Worm (Caenorhabditis elegans) whole organism, young adult: Measurements from ENCODE around the gene aptf-2.

ENCODE experiments used
- B0019.2 ChIP-seq: fragments of 200-800 bp; sonication (Bioruptor generic); conservative IDR thresholded peaks from 2 replicates; pipeline ENCODE4 v1.3.6; 2022; ENCODE audit warnings: missing genetic modification reagents, missing genetic modification characterization, missing compliant biosample characterization
- B0261.1 ChIP-seq: sonication (generic microtip); optimal IDR thresholded peaks from 2 replicates; lab custom pipeline; 2016; ENCODE audit warnings: mild to moderate bottlenecking, missing genetic modification characterization, moderate library complexity, missing compliant biosample characterization
- C06A6.2 ChIP-seq: fragments of 200-800 bp; sonication (Bioruptor generic); conservative IDR thresholded peaks from 2 replicates; pipeline ENCODE4 v1.3.6; 2022; ENCODE audit warnings: missing genetic modification characterization, missing compliant biosample characterization
- D2030.7 ChIP-seq: fragments of 200-800 bp; sonication (Bioruptor generic); IDR thresholded peaks from 2 replicates; pipeline ENCODE4 v1.3.6; 2022; ENCODE audit warnings: missing genetic modification reagents, missing genetic modification characterization, missing compliant biosample characterization
- F23B12.7 ChIP-seq: sonication (generic microtip); optimal IDR thresholded peaks from 2 replicates; lab custom pipeline; 2017; ENCODE audit warnings: missing genetic modification characterization, mild to moderate bottlenecking, missing compliant biosample characterization, antibody characterized with exemption, moderate library complexity; ENCODE audit not compliant: insufficient read depth
- F33H1.4 ChIP-seq: fragments of 200-800 bp; sonication (Bioruptor generic); IDR thresholded peaks from 2 replicates; pipeline ENCODE4 v1.3.6; 2022; ENCODE audit warnings: missing genetic modification reagents, missing genetic modification characterization, missing compliant biosample characterization
- F37B4.10 ChIP-seq: fragments of 200-800 bp; sonication (Bioruptor generic); IDR thresholded peaks from 2 replicates; pipeline ENCODE4 v1.3.6; 2022; ENCODE audit warnings: missing genetic modification characterization, missing compliant biosample characterization
- F39B2.1 ChIP-seq: fragments of 200-800 bp; sonication (Bioruptor generic); IDR thresholded peaks from 2 replicates; pipeline ENCODE4 v1.3.6; 2022; ENCODE audit warnings: missing genetic modification reagents, missing genetic modification characterization, missing compliant biosample characterization
- K11D2.4 ChIP-seq: fragments of 200-800 bp; sonication (Bioruptor generic); IDR thresholded peaks from 2 replicates; pipeline ENCODE4 v1.3.6; 2022; ENCODE audit warnings: missing genetic modification reagents, missing genetic modification characterization, missing compliant biosample characterization
- Y95B8A.8 ChIP-seq: fragments of 200-800 bp; sonication (Bioruptor generic); IDR thresholded peaks from 2 replicates; pipeline ENCODE4 v1.3.6; 2022; ENCODE audit warnings: missing genetic modification reagents, missing genetic modification characterization, missing compliant biosample characterization
- akir-1 ChIP-seq: fragments of 200-800 bp; sonication (Bioruptor generic); optimal IDR thresholded peaks from 2 replicates; lab custom pipeline; 2018; ENCODE audit warnings: mild to moderate bottlenecking, missing genetic modification characterization, moderate library complexity, missing compliant biosample characterization
- aptf-2 ChIP-seq: fragments of 200-800 bp; sonication (Bioruptor generic); conservative IDR thresholded peaks from 2 replicates; pipeline ENCODE4 v1.3.6; 2022; ENCODE audit warnings: missing genetic modification reagents, missing genetic modification characterization, missing compliant biosample characterization
- atf-7 ChIP-seq: sonication (generic microtip); optimal IDR thresholded peaks from 2 replicates; lab custom pipeline; 2017; ENCODE audit warnings: mild to moderate bottlenecking, missing genetic modification characterization, missing compliant biosample characterization
- attf-5 ChIP-seq: fragments of 200-800 bp; sonication (Bioruptor generic); optimal IDR thresholded peaks from 2 replicates; lab custom pipeline; 2018; ENCODE audit warnings: mild to moderate bottlenecking, missing genetic modification characterization, missing compliant biosample characterization
- ceh-91 ChIP-seq: fragments of 200-800 bp; sonication (Bioruptor generic); IDR thresholded peaks from 2 replicates; pipeline ENCODE4 v1.3.6; 2022; ENCODE audit warnings: missing genetic modification reagents, missing genetic modification characterization, missing compliant biosample characterization
- die-1 ChIP-seq: sonication (generic microtip); optimal IDR thresholded peaks from 2 replicates; lab custom pipeline; 2016; ENCODE audit warnings: missing genotype, mild to moderate bottlenecking, missing genetic modification characterization, missing compliant biosample characterization
- dox-1 ChIP-seq: fragments of 200-800 bp; sonication (Bioruptor generic); IDR thresholded peaks from 2 replicates; pipeline ENCODE4 v1.3.6; 2022; ENCODE audit warnings: missing genetic modification reagents, missing genetic modification characterization, missing compliant biosample characterization
- efl-1 ChIP-seq: fragments of 150-350 bp; optimal IDR thresholded peaks from 2 replicates; lab custom pipeline; 2014; ENCODE audit warnings: missing biosample characterization, missing genetic modification reagents, missing genetic modification characterization
- egl-18 ChIP-seq: fragments of 200-800 bp; sonication (Bioruptor generic); IDR thresholded peaks from 2 replicates; pipeline ENCODE4 v1.3.6; 2022; ENCODE audit warnings: missing genetic modification reagents, missing genetic modification characterization, missing compliant biosample characterization
- egl-44 ChIP-seq: fragments of 200-800 bp; sonication (Bioruptor generic); IDR thresholded peaks from 2 replicates; pipeline ENCODE4 v1.3.6; 2022; ENCODE audit warnings: missing genetic modification reagents, missing genetic modification characterization, missing compliant biosample characterization
- hlh-26 ChIP-seq: fragments of 200-800 bp; sonication (Bioruptor generic); conservative IDR thresholded peaks from 2 replicates; pipeline ENCODE4 v1.3.6; 2022; ENCODE audit warnings: missing genetic modification reagents, missing genetic modification characterization, missing compliant biosample characterization
- hmg-20 ChIP-seq: fragments of 200-800 bp; sonication (Bioruptor generic); IDR thresholded peaks from 2 replicates; pipeline ENCODE4 v1.3.6; 2022; ENCODE audit warnings: missing genetic modification reagents, missing genetic modification characterization, missing compliant biosample characterization
- lsl-1 ChIP-seq: fragments of 200-800 bp; sonication (Bioruptor generic); optimal IDR thresholded peaks from 2 replicates; lab custom pipeline; 2018; ENCODE audit warnings: mild to moderate bottlenecking, missing genetic modification characterization, moderate library complexity, missing compliant biosample characterization
- madf-3 ChIP-seq: fragments of 200-800 bp; sonication (Bioruptor generic); IDR thresholded peaks from 2 replicates; pipeline ENCODE4 v1.3.6; 2022; ENCODE audit warnings: missing genetic modification reagents, missing genetic modification characterization, missing compliant biosample characterization
- madf-6 ChIP-seq: fragments of 200-800 bp; sonication (Bioruptor generic); IDR thresholded peaks from 2 replicates; pipeline ENCODE4 v1.3.6; 2022; ENCODE audit warnings: missing genetic modification reagents, missing genetic modification characterization, missing compliant biosample characterization
- nfya-1 ChIP-seq: sonication (generic microtip); optimal IDR thresholded peaks from 2 replicates; lab custom pipeline; 2017; ENCODE audit warnings: antibody characterized with exemption, missing compliant biosample characterization, missing genetic modification characterization, borderline replicate concordance; ENCODE audit not compliant: insufficient read depth
- nhr-120 ChIP-seq: fragments of 200-800 bp; sonication (Bioruptor generic); IDR thresholded peaks from 2 replicates; pipeline ENCODE4 v1.3.6; 2022; ENCODE audit warnings: missing genetic modification characterization, missing compliant biosample characterization
- nhr-179 ChIP-seq: sonication (generic microtip); optimal IDR thresholded peaks from 2 replicates; lab custom pipeline; 2016; ENCODE audit warnings: mild to moderate bottlenecking, missing genetic modification characterization, missing compliant biosample characterization
- nhr-80 ChIP-seq: sonication (generic microtip); optimal IDR thresholded peaks from 2 replicates; lab custom pipeline; 2016; ENCODE audit warnings: missing genetic modification characterization, missing compliant biosample characterization
- snpc-3.4 ChIP-seq: sonication (generic microtip); optimal IDR thresholded peaks from 2 replicates; lab custom pipeline; 2017; ENCODE audit warnings: missing genetic modification characterization, mild to moderate bottlenecking, missing compliant biosample characterization, antibody characterized with exemption, moderate library complexity, missing genotype, missing genetic modification reagents
- snpc-4 ChIP-seq, 5 experiments: fragments of 150-350 bp in 1 of 5; sonication (generic microtip) in 4 of 5; optimal IDR thresholded peaks; 2 replicates each; lab custom pipeline; 2014 to 2018; ENCODE audit warnings: missing genetic modification characterization in 5 of 5, missing biosample characterization in 3 of 5, antibody characterized with exemption in 2 of 5, mild to moderate bottlenecking in 2 of 5, missing compliant biosample characterization in 2 of 5, missing genotype in 2 of 5, moderate library complexity in 2 of 5, missing genetic modification reagents in 1 of 5
- somi-1 ChIP-seq: fragments of 200-800 bp; sonication (Bioruptor generic); optimal IDR thresholded peaks from 2 replicates; lab custom pipeline; 2018; ENCODE audit warnings: mild to moderate bottlenecking, missing genetic modification characterization, missing compliant biosample characterization
- tbp1 ChIP-seq: fragments of 200-800 bp; sonication (Bioruptor generic); optimal IDR thresholded peaks from 2 replicates; lab custom pipeline; 2018; ENCODE audit warnings: mild to moderate bottlenecking, missing genetic modification characterization, missing compliant biosample characterization
- unc-130 ChIP-seq: sonication (generic microtip); optimal IDR thresholded peaks from 2 replicates; lab custom pipeline; 2016; ENCODE audit warnings: missing genetic modification reagents, missing genetic modification characterization, missing compliant biosample characterization
- zim-3 ChIP-seq: sonication (generic microtip); optimal IDR thresholded peaks from 2 replicates; lab custom pipeline; 2017; ENCODE audit warnings: mild to moderate bottlenecking, missing genetic modification characterization, moderate library complexity, missing compliant biosample characterization
- ztf-18 ChIP-seq: sonication (generic microtip); optimal IDR thresholded peaks from 2 replicates; lab custom pipeline; 2016; ENCODE audit warnings: missing genotype, mild to moderate bottlenecking, missing genetic modification characterization, missing compliant biosample characterization
- ztf-26 ChIP-seq: sonication (generic microtip); optimal IDR thresholded peaks from 2 replicates; lab custom pipeline; 2017; ENCODE audit warnings: missing genetic modification characterization, missing compliant biosample characterization

aptf-2 gene

DNA sequence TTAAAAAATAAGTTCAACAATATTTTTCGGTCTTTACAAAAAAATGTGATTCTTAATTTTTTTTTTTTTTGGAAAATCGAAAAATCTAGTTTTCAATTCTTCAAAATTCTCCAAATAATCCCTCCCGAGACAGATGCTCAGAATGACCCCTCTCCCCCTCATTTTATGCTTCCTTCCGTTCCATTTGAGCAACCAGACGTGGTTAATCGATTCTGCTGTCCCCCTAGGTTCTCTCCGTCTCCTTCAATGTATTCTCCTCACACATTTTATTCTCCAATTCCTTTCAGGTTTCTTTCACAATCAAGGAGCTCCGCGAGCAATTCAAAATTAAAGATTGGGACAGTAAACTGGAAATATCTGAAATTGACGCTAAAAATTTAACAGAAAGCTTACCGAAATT is 40.9 kb downstream of the aptf-2 start:
- no peak for TF ChIP-seq nfya-1 (tag; lab: Kevin White, UChicago)
- TF ChIP-seq B0261.1 (tag; lab: Kevin White, UChicago) = no peak
- TF ChIP-seq D2030.7 (GFP tag; lab: Robert Waterston, UW) = no peak
- no peak for TF ChIP-seq aptf-2 (GFP tag; lab: Robert Waterston, UW)
- no peak for TF ChIP-seq somi-1 (GFP tag; lab: Kevin White, UChicago)
- TF ChIP-seq egl-18 = no peak
- TF ChIP-seq nhr-120 (GFP tag; lab: Robert Waterston, UW) = no peak
- TF ChIP-seq atf-7 (tag; lab: Kevin White, UChicago) = no peak
- TF ChIP-seq dox-1 (GFP tag; lab: Robert Waterston, UW) = no peak
- no peak for TF ChIP-seq F39B2.1
- no peak for TF ChIP-seq tbp1 (GFP tag; lab: Kevin White, UChicago)
- no peak for TF ChIP-seq zim-3 (tag; lab: Kevin White, UChicago)
- TF ChIP-seq madf-3 = no peak

- no peak for TF ChIP-seq attf-5
- TF ChIP-seq ceh-91 = no peak
- TF ChIP-seq efl-1 (GFP tag; lab: Kevin White, UChicago) = no peak
- no peak for TF ChIP-seq unc-130
- no peak for TF ChIP-seq nhr-80 (tag; lab: Kevin White, UChicago)
- TF ChIP-seq ztf-18 = peak; percentile 14
- TF ChIP-seq Y95B8A.8 (GFP tag; lab: Robert Waterston, UW) = no peak
- TF ChIP-seq hmg-20 (GFP tag; lab: Robert Waterston, UW) = no peak
- TF ChIP-seq C06A6.2 = no peak
- TF ChIP-seq B0019.2 = no peak
- TF ChIP-seq lsl-1 (GFP tag; lab: Kevin White, UChicago) = peak; percentile 6
- TF ChIP-seq akir-1 (GFP tag; lab: Kevin White, UChicago) = no peak
- TF ChIP-seq, all 124 proteins: peak for 2
Observed at ce11 chrIV:13371699-13372098, 44.2 kb downstream of the aptf-2 start, which contains the start of gene Y62E10A.6. Gene Y62E10A.6, plus strand, starts transcription at chrIV:13371999.

ce11 chrIV:13370235-13370739 is 45.6 kb downstream of the aptf-2 start, which contains the start of the genes rla-2, popl-7 and Y62E10A.24:
Gene rla-2, minus strand, starts transcription at chrIV:13370285.
Gene popl-7, plus strand, starts transcription at chrIV:13370689.
Gene Y62E10A.24, plus strand, starts transcription at chrIV:13370710.
- TF ChIP-seq hlh-26 (no peak), K11D2.4 (GFP tag; lab: Robert Waterston, UW) (no peak), B0261.1 (tag; lab: Kevin White, UChicago) (no peak), madf-6 (GFP tag; lab: Robert Waterston, UW) (peak; percentile 12; the same call in 1 of the 2 replicates), snpc-4 (GFP tag; optimal IDR thresholded peaks at IDR 0.05; lab: Kevin White, UChicago) (no peak), snpc-4 (tag; optimal IDR thresholded peaks at IDR 0.05; lab: Kevin White, UChicago) (peak in 1 of 4 experiments; percentile 3), ztf-26 (tag; lab: Kevin White, UChicago) (no peak), C06A6.2 (no peak), egl-44 (GFP tag; lab: Robert Waterston, UW) (no peak), nfya-1 (tag; lab: Kevin White, UChicago) (no peak), nhr-179 (no peak), atf-7 (tag; lab: Kevin White, UChicago) (no peak), tbp1 (GFP tag; lab: Kevin White, UChicago) (no peak), F37B4.10 (GFP tag; lab: Robert Waterston, UW) (no peak), F33H1.4 (peak; percentile 79), snpc-3.4 (no peak), die-1 (tag; lab: Kevin White, UChicago) (no peak), B0019.2 (no peak), F23B12.7 (tag; lab: Kevin White, UChicago) (peak; percentile 27)
- TF ChIP-seq, all 124 proteins: peak for 4
